Fruit fly (Drosophila melanogaster): ENCODE data around the gene Naa60.
A peak's percentile ranks its signal among the peaks of the same experiment; 100 is the strongest.

Naa60 gene

dm6 chr3L:9733563-9733962 is 6.9 kb downstream of the Naa60 start, which contains the start of gene CG6749 (continued):
- TF ChIP-seq Rx (GFP tag; IDR thresholded peaks at IDR 0.05) (no peak), CG12769 (tag; optimal IDR thresholded peaks at IDR 0.05) (no peak), Dref (GFP tag; IDR thresholded peaks at IDR 0.05) (peak; percentile 29; the same call in 1 of the 2 replicates), lmd (GFP tag; IDR thresholded peaks at IDR 0.05) (no peak), CG10959 (GFP tag; IDR thresholded peaks at IDR 0.05) (no peak), Dbx (GFP tag; IDR thresholded peaks at IDR 0.05) (0 out of 3 replicates have a peak, but pooled peaks have one; percentile 38), vnd (GFP tag; IDR thresholded peaks at IDR 0.05; ENCODE audit: partially characterized antibody) (no peak), Abd-B (GFP tag; optimal IDR thresholded peaks at IDR 0.05) (no peak), CG3726 (GFP tag; IDR thresholded peaks at IDR 0.05) (peak; percentile 51; the same call in 1 of the 3 replicates), eyg (GFP tag; optimal IDR thresholded peaks at IDR 0.05) (no peak), fu2 (GFP tag; optimal IDR thresholded peaks at IDR 0.05) (no peak), pfk (GFP tag; optimal IDR thresholded peaks at IDR 0.05) (no peak), br (optimal IDR thresholded peaks at IDR 0.05) (no peak), Sry-δ (GFP tag; optimal IDR thresholded peaks at IDR 0.05) (no peak), Adf1 (GFP tag; IDR thresholded peaks at IDR 0.05) (no peak), rib (GFP tag; IDR thresholded peaks at IDR 0.05) (no peak), CG11398 (GFP tag; optimal IDR thresholded peaks at IDR 0.05) (no peak), CG15269 (tag; optimal IDR thresholded peaks at IDR 0.05) (no peak), ase (GFP tag; IDR thresholded peaks at IDR 0.05) (no peak), Hsf (GFP tag; optimal IDR thresholded peaks at IDR 0.05) (no peak)

- TF ChIP-seq ATbp (GFP tag; optimal IDR thresholded peaks at IDR 0.05) (peak; percentile 23), bcd (GFP tag; optimal IDR thresholded peaks at IDR 0.05) (no peak), CG1647 (GFP tag; optimal IDR thresholded peaks at IDR 0.05) (no peak), fd64A (GFP tag; optimal IDR thresholded peaks at IDR 0.05) (no peak), chn (GFP tag; optimal IDR thresholded peaks at IDR 0.05) (no peak), sim (GFP tag; IDR thresholded peaks at IDR 0.05) (no peak), CG18764 (GFP tag; optimal IDR thresholded peaks at IDR 0.05) (no peak), Oli (tag; optimal IDR thresholded peaks at IDR 0.05) (no peak), CG11398 (GFP tag; optimal IDR thresholded peaks at IDR 0.05) (no peak), hkb (optimal IDR thresholded peaks at IDR 0.05) (no peak), hkb (GFP tag; IDR thresholded peaks at IDR 0.05) (peak; percentile 36; the same call in 1 of the 2 replicates), CG17359 (tag; optimal IDR thresholded peaks at IDR 0.05) (peak; percentile 28), Sox102F (GFP tag; optimal IDR thresholded peaks at IDR 0.05) (peak; percentile 8), nom (GFP tag; optimal IDR thresholded peaks at IDR 0.05) (no peak), CG12391 (tag; optimal IDR thresholded peaks at IDR 0.05) (no peak), CG43689 (GFP tag; IDR thresholded peaks at IDR 0.05) (no peak), Rx (GFP tag; IDR thresholded peaks at IDR 0.05) (no peak), Fer1 (GFP tag; optimal IDR thresholded peaks at IDR 0.05) (peak; percentile 25), CG17802 (tag; optimal IDR thresholded peaks at IDR 0.05) (no peak), sob (GFP tag; IDR thresholded peaks at IDR 0.05) (0 out of 2 replicates have a peak, but pooled peaks have one; percentile 25), zfh2 (GFP tag; optimal IDR thresholded peaks at IDR 0.05) (no peak), CG10274 (GFP tag; optimal IDR thresholded peaks at IDR 0.05) (no peak), mam (GFP tag; optimal IDR thresholded peaks at IDR 0.05) (no peak), eyg (GFP tag; optimal IDR thresholded peaks at IDR 0.05) (no peak), lmd (GFP tag; IDR thresholded peaks at IDR 0.05) (peak; percentile 14; the same call in 1 of the 2 replicates), Ada2b (GFP tag; IDR thresholded peaks at IDR 0.05) (no peak), crol (GFP tag; IDR thresholded peaks at IDR 0.05) (no peak), vvl (GFP tag; IDR thresholded peaks at IDR 0.05) (no peak; the same call in 1 of the 2 replicates), CG12219 (GFP tag; optimal IDR thresholded peaks at IDR 0.05) (no peak), CG11504 (tag; optimal IDR thresholded peaks at IDR 0.05) (peak; percentile 51), CG18262 (tag; optimal IDR thresholded peaks at IDR 0.05) (peak; percentile 46), CG32772 (GFP tag; IDR thresholded peaks at IDR 0.05) (no peak), CG11247 (GFP tag; IDR thresholded peaks at IDR 0.05) (no peak), CG9437 (GFP tag; optimal IDR thresholded peaks at IDR 0.05) (no peak), cwo (GFP tag; optimal IDR thresholded peaks at IDR 0.05) (peak; percentile 26)
Observed at dm6 chr3L:9739629-9740028, 12.9 kb downstream of the Naa60 start.
